Worm (Caenorhabditis elegans): Measurements from ENCODE around the gene cln-3.3.

ce11 chrV:8673498-8673897, 9.4 kb upstream of the cln-3.3 start, which contains the start of gene ZC190.5:
- TF ChIP-seq unc-62 (GFP tag; optimal IDR thresholded peaks at IDR 0.05) (no peak), nhr-237 (tag; optimal IDR thresholded peaks at IDR 0.05) (no peak), fkh-10 (GFP tag; optimal IDR thresholded peaks at IDR 0.05) (no peak)

Data from whole organism, L3 larva.